Fruit fly (Drosophila melanogaster) whole organism, prepupa: ENCODE results near the gene CG5225.
"Not testable (repeated sequence)": the region's sequence is repeated elsewhere in the genome, so short reads cannot be mapped to it uniquely, and the experiment has no call there.

Experiments
- Blimp-1 ChIP-seq: fragments of 200-800 bp; sonication (Bioruptor generic); optimal IDR thresholded peaks from 3 replicates; lab custom pipeline; 2017; ENCODE audit warnings: missing biosample characterization, missing genetic modification characterization, mild to moderate bottlenecking, moderate library complexity, missing genetic modification reagents
- CG10669 ChIP-seq: fragments of 200-800 bp; sonication (Bioruptor generic); optimal IDR thresholded peaks from 3 replicates; lab custom pipeline; 2018; ENCODE audit warnings: missing biosample characterization, mild to moderate bottlenecking, missing genetic modification characterization, moderate library complexity
- CG11762 ChIP-seq: fragments of 200-800 bp; sonication (Bioruptor generic); optimal IDR thresholded peaks from 3 replicates; lab custom pipeline; 2016; ENCODE audit warnings: missing biosample characterization, missing genetic modification characterization; ENCODE audit not compliant: insufficient read depth
- CG11902 ChIP-seq: fragments of 200-800 bp; sonication (Bioruptor generic); optimal IDR thresholded peaks from 3 replicates; lab custom pipeline; 2016; ENCODE audit warnings: missing biosample characterization, missing genetic modification characterization
- CG1621 ChIP-seq: fragments of 200-800 bp; sonication (Bioruptor generic); optimal IDR thresholded peaks from 3 replicates; lab custom pipeline; 2018; ENCODE audit warnings: missing biosample characterization, mild to moderate bottlenecking, missing genetic modification characterization
- CG34406 ChIP-seq: fragments of 200-800 bp; sonication (Bioruptor generic); optimal IDR thresholded peaks from 3 replicates; lab custom pipeline; 2016; ENCODE audit warnings: missing biosample characterization, missing genetic modification characterization
- CG4318 ChIP-seq: fragments of 200-800 bp; sonication (Bioruptor generic); optimal IDR thresholded peaks from 3 replicates; lab custom pipeline; 2017; ENCODE audit warnings: missing biosample characterization, mild to moderate bottlenecking, missing genetic modification characterization
- CG6276 ChIP-seq: fragments of 200-800 bp; sonication (Bioruptor generic); optimal IDR thresholded peaks from 2 replicates; lab custom pipeline; 2017; ENCODE audit warnings: missing biosample characterization, mild to moderate bottlenecking, missing genetic modification characterization
- CG8119 ChIP-seq: fragments of 200-800 bp; sonication (Bioruptor generic); IDR thresholded peaks from 3 replicates; pipeline ENCODE4 v1.3.6; 2022; ENCODE audit warnings: missing biosample characterization, missing genetic modification characterization
- CG8319 ChIP-seq: fragments of 200-800 bp; sonication (Bioruptor generic); optimal IDR thresholded peaks from 3 replicates; lab custom pipeline; 2016; ENCODE audit warnings: missing biosample characterization, missing genetic modification characterization
- Lpt ChIP-seq: fragments of 200-800 bp; sonication (Bioruptor generic); optimal IDR thresholded peaks from 3 replicates; lab custom pipeline; 2016; ENCODE audit warnings: missing biosample characterization, missing genetic modification characterization
- lz ChIP-seq: fragments of 200-800 bp; sonication (Bioruptor generic); optimal IDR thresholded peaks from 3 replicates; lab custom pipeline; 2016; ENCODE audit warnings: missing biosample characterization, missing genetic modification characterization
- ss ChIP-seq, 2 experiments: fragments of 200-800 bp; sonication (Bioruptor generic); optimal IDR thresholded peaks; 2 replicates in 1 of 2; 3 replicates in 1 of 2; lab custom pipeline; 2017 to 2018; ENCODE audit warnings: mild to moderate bottlenecking in 2 of 2, missing biosample characterization in 2 of 2, missing genetic modification characterization in 2 of 2, moderate library complexity in 1 of 2

DNA sequence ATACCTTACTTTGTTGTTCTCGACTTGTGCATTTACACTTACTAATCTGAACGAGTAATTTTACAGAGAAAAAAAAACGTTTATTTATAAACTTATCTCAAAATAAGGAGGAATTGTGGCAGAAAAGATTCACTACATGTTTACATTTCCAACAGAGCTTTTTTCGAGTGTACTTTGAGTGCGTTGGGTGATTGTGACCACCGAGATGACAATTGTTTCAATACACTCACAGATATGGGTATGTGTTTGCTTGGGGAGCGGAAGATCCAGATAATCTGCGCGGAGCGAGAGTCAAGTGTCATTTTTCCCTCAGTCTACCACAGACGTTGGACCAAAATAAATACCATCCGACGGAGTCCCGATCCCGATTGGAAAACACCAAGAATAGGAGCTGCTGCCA, 35.8 kb upstream of the CG5225 start, which contains the start of gene CG31274:
- TF ChIP-seq Blimp-1; CG4318 (GFP tag; lab: Kevin White, UChicago); CG8319; Lpt (GFP tag; lab: Kevin White, UChicago); CG8119 (GFP tag; lab: Robert Waterston, UW); CG11762 (GFP tag; lab: Kevin White, UChicago); CG10669 (GFP tag; lab: Kevin White, UChicago); CG1621; lz (GFP tag; lab: Kevin White, UChicago); CG6276; ss (GFP tag; optimal IDR thresholded peaks at IDR 0.05; lab: Kevin White, UChicago); CG11902; CG34406 (GFP tag; lab: Kevin White, UChicago): not testable (repeated sequence)
